Fruit fly (Drosophila melanogaster) whole organism, wandering third instar larva: ENCODE results near the gene Tssk.

ENCODE experiments used
- CG32264 ChIP-seq: fragments of 200-800 bp; sonication (Bioruptor generic); optimal IDR thresholded peaks from 2 replicates; lab custom pipeline; 2016; ENCODE audit warnings: missing biosample characterization, missing genetic modification characterization
- CG9705 ChIP-seq: fragments of 200-800 bp; sonication (Bioruptor generic); optimal IDR thresholded peaks from 2 replicates; lab custom pipeline; 2018; ENCODE audit warnings: missing biosample characterization, mild to moderate bottlenecking, missing genetic modification characterization
- CrebA ChIP-seq: fragments of 200-800 bp; sonication (Bioruptor generic); optimal IDR thresholded peaks from 2 replicates; lab custom pipeline; 2016; ENCODE audit warnings: missing biosample characterization, mild to moderate bottlenecking, missing genetic modification characterization, borderline replicate concordance
- Dfd ChIP-seq: fragments of >200 bp; optimal IDR thresholded peaks from 2 replicates; lab custom pipeline; 2017; ENCODE audit warnings: missing biosample characterization, missing genetic modification characterization
- Dif ChIP-seq: fragments of 200-275, 200-300 bp; sonication (Bioruptor generic); optimal IDR thresholded peaks from 2 replicates; lab custom pipeline; 2018; ENCODE audit warnings: missing biosample characterization, missing genetic modification characterization; ENCODE audit not compliant: partially characterized antibody
- GATAd ChIP-seq: sonication (Bioruptor generic); optimal IDR thresholded peaks from 2 replicates; lab custom pipeline; 2016; ENCODE audit warnings: missing biosample characterization, missing genetic modification characterization
- HLH106 ChIP-seq: fragments of 200-800 bp; optimal IDR thresholded peaks from 3 replicates; lab custom pipeline; 2019; ENCODE audit warnings: missing biosample characterization, mild to moderate bottlenecking, missing genetic modification characterization, moderate library complexity
- Hnf4 ChIP-seq: fragments of 200-800 bp; sonication (Bioruptor generic); optimal IDR thresholded peaks from 2 replicates; lab custom pipeline; 2016; ENCODE audit warnings: missing biosample characterization, mild to moderate bottlenecking, missing genetic modification characterization
- Hr83 ChIP-seq: fragments of 200-300 bp; sonication (Bioruptor generic); optimal IDR thresholded peaks from 2 replicates; lab custom pipeline; 2016; ENCODE audit warnings: missing biosample characterization, mild to moderate bottlenecking, missing genetic modification characterization, moderate library complexity; ENCODE audit not compliant: poor library complexity, severe bottlenecking
- Jra ChIP-seq: sonication (Bioruptor generic); optimal IDR thresholded peaks from 2 replicates; lab custom pipeline; 2016; ENCODE audit warnings: missing biosample characterization, missing genetic modification characterization
- Mio ChIP-seq: sonication (Bioruptor generic); optimal IDR thresholded peaks from 2 replicates; lab custom pipeline; 2016; ENCODE audit warnings: missing biosample characterization, missing genetic modification characterization
- Myc ChIP-seq: fragments of >200 bp; optimal IDR thresholded peaks from 2 replicates; lab custom pipeline; 2017
- N ChIP-seq: fragments of >200 bp; optimal IDR thresholded peaks from 2 replicates; lab custom pipeline; 2018; ENCODE audit warnings: missing biosample characterization, missing external identifiers, missing genetic modification characterization
- Sp1 ChIP-seq: fragments of 200-800 bp; sonication (Bioruptor generic); optimal IDR thresholded peaks from 3 replicates; lab custom pipeline; 2019; ENCODE audit warnings: missing biosample characterization, mild to moderate bottlenecking, missing genetic modification characterization, moderate library complexity
- Vsx2 ChIP-seq: fragments of 200-300, 225-300 bp; sonication (Bioruptor generic); optimal IDR thresholded peaks from 2 replicates; lab custom pipeline; 2018; ENCODE audit warnings: missing biosample characterization, missing genetic modification characterization; ENCODE audit not compliant: partially characterized antibody
- br ChIP-seq: fragments of 200-800 bp; sonication (Bioruptor generic); optimal IDR thresholded peaks from 2 replicates; lab custom pipeline; 2016; ENCODE audit warnings: missing biosample characterization, missing genetic modification characterization
- dl ChIP-seq, 2 experiments: fragments of 175-275, 200-275 bp in 1 of 2; fragments of 200-275 bp in 1 of 2; sonication (Bioruptor generic); optimal IDR thresholded peaks; lab custom pipeline; 2018; ENCODE audit warnings: mild to moderate bottlenecking in 2 of 2, missing biosample characterization in 2 of 2, missing genetic modification characterization in 2 of 2, moderate library complexity in 2 of 2; ENCODE audit not compliant: partially characterized antibody in 2 of 2, insufficient read depth in 1 of 2
- dmrt93B ChIP-seq: fragments of 200-800 bp; sonication (Bioruptor generic); optimal IDR thresholded peaks from 2 replicates; lab custom pipeline; 2018; ENCODE audit warnings: missing biosample characterization, mild to moderate bottlenecking, missing genetic modification characterization
- dsf ChIP-seq: sonication (Bioruptor generic); optimal IDR thresholded peaks from 2 replicates; lab custom pipeline; 2016; ENCODE audit warnings: missing biosample characterization, missing genetic modification characterization, borderline replicate concordance
- ey ChIP-seq: fragments of 200-800 bp; sonication (Bioruptor generic); optimal IDR thresholded peaks from 2 replicates; lab custom pipeline; 2016; ENCODE audit warnings: missing biosample characterization, missing genetic modification characterization
- foxo ChIP-seq, 2 experiments: fragments of 200-800 bp; sonication (Bioruptor generic); optimal IDR thresholded peaks; 2 replicates in 1 of 2; 3 replicates in 1 of 2; lab custom pipeline; 2016 to 2017; ENCODE audit warnings: missing biosample characterization in 2 of 2, missing genetic modification characterization in 2 of 2
- h ChIP-seq: fragments of 200-800 bp; sonication (Bioruptor generic); optimal IDR thresholded peaks from 3 replicates; lab custom pipeline; 2016; ENCODE audit warnings: missing biosample characterization, mild to moderate bottlenecking, missing genetic modification characterization
- lola ChIP-seq: fragments of >200 bp; optimal IDR thresholded peaks from 2 replicates; lab custom pipeline; 2017; ENCODE audit warnings: missing biosample characterization, missing genetic modification characterization
- pan ChIP-seq: fragments of >200 bp; optimal IDR thresholded peaks from 2 replicates; lab custom pipeline; 2017
- rgr ChIP-seq: fragments of 200-800 bp; sonication (Bioruptor generic); optimal IDR thresholded peaks from 3 replicates; lab custom pipeline; 2016; ENCODE audit warnings: missing biosample characterization, mild to moderate bottlenecking, missing genetic modification characterization
- sage ChIP-seq: fragments of 200-800 bp; sonication (Bioruptor generic); optimal IDR thresholded peaks from 2 replicates; lab custom pipeline; 2016; ENCODE audit warnings: missing biosample characterization, mild to moderate bottlenecking, missing genetic modification characterization
- sv ChIP-seq: fragments of 200-800 bp; sonication (Bioruptor generic); optimal IDR thresholded peaks from 3 replicates; lab custom pipeline; 2016; ENCODE audit warnings: missing biosample characterization, missing genetic modification characterization
- tai ChIP-seq: sonication (Bioruptor generic); optimal IDR thresholded peaks from 2 replicates; lab custom pipeline; 2016; ENCODE audit warnings: missing biosample characterization, missing genetic modification characterization
- usp ChIP-seq: fragments of >200 bp; optimal IDR thresholded peaks from 2 replicates; lab custom pipeline; 2017; ENCODE audit warnings: missing biosample characterization, missing genetic modification characterization

Tssk gene

DNA sequence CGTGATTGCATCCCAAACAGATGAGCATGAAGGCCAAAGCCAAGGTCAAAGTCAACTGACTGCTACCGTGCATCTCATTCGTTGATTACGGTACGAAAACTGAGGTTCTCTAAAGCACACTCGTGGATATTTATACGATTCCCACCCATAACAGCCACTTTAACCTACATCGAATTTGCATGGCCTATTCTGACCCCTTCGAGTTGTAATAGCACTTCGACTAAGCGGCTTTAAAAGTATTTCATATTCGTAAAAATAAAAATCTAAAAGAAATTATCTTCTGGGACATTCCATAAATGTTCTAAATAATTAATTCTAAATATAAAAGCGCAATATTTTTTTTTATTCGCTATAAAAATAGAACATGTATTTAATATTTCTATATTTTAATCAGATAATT lies 18.9 kb downstream of the Tssk start, which contains the start of gene CG7695:
TSS of gene CG7695 (minus strand) at position 101 of the 400 bp plus-strand sequence.
- TF ChIP-seq tai (GFP tag; lab: Kevin White, UChicago) (no peak), GATAd (GFP tag; lab: Kevin White, UChicago) (no peak), Dif (no peak), Hnf4 (GFP tag; lab: Kevin White, UChicago) (no peak)

dm6 chr3R:18619451-18619942 lies 21.0 kb downstream of the Tssk start:
- TF ChIP-seq Jra (no peak), Dfd (no peak), dl (GFP tag; optimal IDR thresholded peaks at IDR 0.05; lab: Kevin White, UChicago; ENCODE audit: insufficient read depth in 1 of 2, partially characterized antibody in 2 of 2) (no peak), ey (GFP tag; lab: Kevin White, UChicago) (no peak), GATAd (GFP tag; lab: Kevin White, UChicago) (no peak)

- no peak for TF ChIP-seq usp (GFP tag; lab: Kevin White, UChicago)
Measured at dm6 chr3R:18621230-18621629, 22.7 kb downstream of the Tssk start, which contains the start of gene CG14304. Gene CG14304 (minus strand): TSS chr3R:18621327.

- TF ChIP-seq rgr (GFP tag; lab: Kevin White, UChicago) = no peak
- TF ChIP-seq Jra = no peak
- TF ChIP-seq foxo (GFP tag; optimal IDR thresholded peaks at IDR 0.05; lab: Kevin White, UChicago) = no peak
- no peak for TF ChIP-seq Sp1 (GFP tag; lab: Kevin White, UChicago)
- no peak for TF ChIP-seq dl (GFP tag; optimal IDR thresholded peaks at IDR 0.05; lab: Kevin White, UChicago; ENCODE audit: insufficient read depth in 1 of 2, partially characterized antibody in 2 of 2)
- no peak for TF ChIP-seq Mio (GFP tag; lab: Kevin White, UChicago)
- TF ChIP-seq h = peak; percentile 17
Measured at dm6 chr3R:18624541-18624940, 26.1 kb downstream of the Tssk start.

DNA sequence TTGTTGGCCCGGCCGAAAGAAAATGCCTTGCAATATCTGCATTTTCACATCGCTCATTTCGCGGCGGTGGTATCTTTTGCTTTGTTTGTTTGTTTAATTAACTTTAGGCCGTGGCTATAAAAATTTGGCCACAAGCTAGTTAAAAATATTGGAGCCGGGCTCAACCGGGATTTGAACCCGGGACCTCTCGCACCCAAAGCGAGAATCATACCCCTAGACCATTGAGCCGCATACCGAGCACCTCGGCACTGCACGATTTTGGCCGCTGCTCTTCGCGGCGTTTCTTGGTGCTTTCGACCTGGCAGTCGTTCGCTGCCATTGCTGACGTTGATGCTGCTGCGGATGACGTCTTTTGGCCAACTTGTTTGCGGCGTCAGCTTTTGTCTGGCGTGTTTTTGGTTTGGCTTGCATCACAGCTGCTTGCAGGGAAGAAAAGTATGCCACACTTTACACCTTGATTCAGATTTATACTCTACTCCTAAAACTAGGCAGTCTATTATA lies 29.9 kb downstream of the Tssk start:
- TF ChIP-seq Dif (no peak), Hnf4 (GFP tag; lab: Kevin White, UChicago) (no peak), tai (GFP tag; lab: Kevin White, UChicago) (no peak), HLH106 (tag; lab: Kevin White, UChicago) (peak; percentile 4), CrebA (GFP tag; lab: Kevin White, UChicago) (peak; percentile 18), Vsx2 (GFP tag; lab: Kevin White, UChicago) (peak; percentile 48), dl (GFP tag; optimal IDR thresholded peaks at IDR 0.05; lab: Kevin White, UChicago; ENCODE audit: insufficient read depth in 1 of 2, partially characterized antibody in 2 of 2) (no peak), Myc (lab: Kevin White, UChicago) (peak; percentile 93), GATAd (GFP tag; lab: Kevin White, UChicago) (no peak), foxo (GFP tag; optimal IDR thresholded peaks at IDR 0.05; lab: Kevin White, UChicago) (no peak)

DNA sequence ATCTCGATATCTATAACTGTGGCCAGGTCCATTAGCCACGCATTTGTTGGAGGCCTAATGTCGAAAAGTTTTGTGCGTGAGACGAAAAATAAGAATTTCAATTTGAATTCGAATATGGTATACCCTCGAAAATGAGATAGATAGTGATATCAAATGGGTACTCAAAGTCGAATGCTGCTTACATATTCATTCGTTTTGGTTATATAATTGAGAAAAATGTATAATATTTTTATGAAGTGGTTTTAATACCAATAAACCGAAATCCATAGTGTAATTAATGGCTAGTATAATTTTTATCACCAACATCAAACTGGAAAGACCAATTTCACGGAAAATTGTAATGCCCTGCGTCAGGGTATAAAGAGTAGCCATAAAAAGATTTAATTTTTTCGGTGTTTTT lies 34.6 kb downstream of the Tssk start:
- TF ChIP-seq N (no peak), Dif (no peak), rgr (GFP tag; lab: Kevin White, UChicago) (no peak), dsf (GFP tag; lab: Kevin White, UChicago) (no peak), ey (GFP tag; lab: Kevin White, UChicago) (no peak), HLH106 (tag; lab: Kevin White, UChicago) (no peak), h (peak; percentile 12), Jra (no peak)

DNA sequence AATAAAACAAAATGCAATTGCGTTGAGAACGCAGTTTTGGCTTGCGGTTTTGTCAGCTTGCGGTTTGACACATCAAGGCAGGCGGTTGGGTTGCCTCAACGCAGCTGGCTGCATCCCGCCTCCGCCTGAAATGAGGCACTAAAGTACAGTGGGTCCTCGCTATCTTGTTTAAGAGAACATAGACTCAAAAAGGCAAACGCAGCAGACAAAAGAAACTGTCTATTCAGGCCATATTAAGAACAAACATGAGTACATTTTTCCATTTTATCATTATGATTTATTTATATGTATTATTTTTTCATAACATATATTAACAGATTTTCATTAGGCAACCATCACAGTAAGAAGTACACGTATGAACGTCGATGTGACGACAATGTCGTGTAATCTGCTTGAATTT lies 41.2 kb downstream of the Tssk start:
- TF ChIP-seq sage (no peak), HLH106 (tag; lab: Kevin White, UChicago) (peak; percentile 1)

DNA sequence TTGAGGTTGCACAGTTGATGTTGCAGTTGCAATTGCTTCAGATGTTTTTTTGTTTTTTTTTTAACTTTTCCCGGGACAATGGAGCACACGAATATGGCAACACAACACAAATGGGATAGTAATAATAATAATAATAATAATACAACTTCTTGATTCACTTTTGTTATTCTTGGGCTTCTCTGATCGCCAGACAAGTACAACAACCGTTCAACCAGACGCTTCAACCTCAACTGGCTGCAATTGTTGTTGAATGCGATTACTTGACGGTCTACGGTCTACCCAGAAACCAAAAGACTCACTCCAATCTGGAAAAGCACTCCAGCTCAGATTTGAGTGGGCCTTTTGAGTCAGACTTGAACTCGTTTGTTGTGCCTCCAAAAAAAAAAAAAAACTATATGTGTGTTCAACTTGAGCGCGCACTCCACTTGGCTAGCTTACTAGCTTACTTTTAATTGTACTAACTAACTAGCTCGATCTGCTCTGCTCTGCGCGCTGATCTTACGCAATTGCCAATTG lies 42.8 kb downstream of the Tssk start, which contains the start of gene CG14301:
TSS of gene CG14301 (minus strand) at position 216 of the 516 bp plus-strand sequence.
- TF ChIP-seq Jra = no peak
- TF ChIP-seq GATAd (GFP tag; lab: Kevin White, UChicago) = no peak
- no peak for TF ChIP-seq CG32264 (GFP tag; lab: Kevin White, UChicago)
- no peak for TF ChIP-seq dmrt93B (GFP tag; lab: Kevin White, UChicago)
- no peak for TF ChIP-seq h
- TF ChIP-seq foxo (GFP tag; optimal IDR thresholded peaks at IDR 0.05; lab: Kevin White, UChicago) = no peak
- no peak for TF ChIP-seq dsf (GFP tag; lab: Kevin White, UChicago)
- TF ChIP-seq CG9705 = no peak
- no peak for TF ChIP-seq pan (lab: Kevin White, UChicago)
- TF ChIP-seq dl (GFP tag; optimal IDR thresholded peaks at IDR 0.05; lab: Kevin White, UChicago; ENCODE audit: insufficient read depth in 1 of 2, partially characterized antibody in 2 of 2) = no peak
- TF ChIP-seq Hr83 (GFP tag; lab: Kevin White, UChicago) = no peak
- TF ChIP-seq usp (GFP tag; lab: Kevin White, UChicago) = no peak
- no peak for TF ChIP-seq Sp1 (GFP tag; lab: Kevin White, UChicago)
- no peak for TF ChIP-seq sv (GFP tag; lab: Kevin White, UChicago)
- no peak for TF ChIP-seq CrebA (GFP tag; lab: Kevin White, UChicago)
- TF ChIP-seq sage = no peak
- no peak for TF ChIP-seq lola (GFP tag; lab: Kevin White, UChicago)
- no peak for TF ChIP-seq HLH106 (tag; lab: Kevin White, UChicago)
- TF ChIP-seq br (GFP tag; lab: Kevin White, UChicago) = no peak
